Fruit fly (Drosophila melanogaster): ENCODE data around the gene CG34367.
A peak's percentile ranks its signal among the peaks of the same experiment; 100 is the strongest.

The CG34367 gene

dm6 chr2L:10351130-10351529, 2.6 kb downstream of the CG34367 start (continued):
- TF ChIP-seq CkIIα-i1 (GFP tag; IDR thresholded peaks at IDR 0.05) (no peak), NfI (GFP tag; optimal IDR thresholded peaks at IDR 0.05) (no peak), vnd (GFP tag; IDR thresholded peaks at IDR 0.05; ENCODE audit: partially characterized antibody) (no peak), repo (GFP tag; optimal IDR thresholded peaks at IDR 0.05) (no peak), CG11696 (GFP tag; IDR thresholded peaks at IDR 0.05) (no peak), CG12299 (tag; optimal IDR thresholded peaks at IDR 0.05) (no peak), CG34376 (GFP tag; optimal IDR thresholded peaks at IDR 0.05) (no peak), sna (GFP tag; IDR thresholded peaks at IDR 0.05; ENCODE audit: partially characterized antibody) (no peak), CG15269 (tag; optimal IDR thresholded peaks at IDR 0.05) (no peak), CG5953 (GFP tag; IDR thresholded peaks at IDR 0.05) (no peak), jigr1 (GFP tag; IDR thresholded peaks at IDR 0.05) (no peak), CG6683 (GFP tag; optimal IDR thresholded peaks at IDR 0.05) (no peak), CG6854 (GFP tag; optimal IDR thresholded peaks at IDR 0.05) (no peak), CG31441 (GFP tag; IDR thresholded peaks at IDR 0.05) (no peak), D19A (tag; optimal IDR thresholded peaks at IDR 0.05) (peak; percentile 99), ind (GFP tag; optimal IDR thresholded peaks at IDR 0.05) (no peak), CG7786 (GFP tag; optimal IDR thresholded peaks at IDR 0.05) (no peak), CG12391 (tag; optimal IDR thresholded peaks at IDR 0.05) (peak; percentile 23), BtbVII (GFP tag; optimal IDR thresholded peaks at IDR 0.05) (no peak), CG6175 (GFP tag; IDR thresholded peaks at IDR 0.05) (no peak), row (GFP tag; IDR thresholded peaks at IDR 0.05) (peak; percentile 55), CG17829 (tag; optimal IDR thresholded peaks at IDR 0.05) (peak; percentile 36), CG17361 (GFP tag; IDR thresholded peaks at IDR 0.05) (peak; percentile 44; the same call in 1 of the 3 replicates), cad (GFP tag; optimal IDR thresholded peaks at IDR 0.05) (no peak), dmrt11E (tag; optimal IDR thresholded peaks at IDR 0.05) (peak; percentile 65), CG2875 (GFP tag; optimal IDR thresholded peaks at IDR 0.05) (peak; percentile 18), nerfin-2 (GFP tag; IDR thresholded peaks at IDR 0.05; ENCODE audit: partially characterized antibody) (no peak), CG2678 (tag; optimal IDR thresholded peaks at IDR 0.05) (no peak), CG18619 (GFP tag; optimal IDR thresholded peaks at IDR 0.05) (no peak), scrt (GFP tag; optimal IDR thresholded peaks at IDR 0.05) (no peak), CG11504 (tag; optimal IDR thresholded peaks at IDR 0.05) (peak; percentile 71), CG8478 (optimal IDR thresholded peaks at IDR 0.05) (no peak), gcm (GFP tag; optimal IDR thresholded peaks at IDR 0.05) (peak; percentile 32), ftz-f1 (GFP tag; optimal IDR thresholded peaks at IDR 0.05) (no peak), nau (GFP tag; optimal IDR thresholded peaks at IDR 0.05) (no peak), CG2712 (tag; optimal IDR thresholded peaks at IDR 0.05) (peak; percentile 55), D (optimal IDR thresholded peaks at IDR 0.05) (no peak), D (GFP tag; optimal IDR thresholded peaks at IDR 0.05) (peak; percentile 20), CG10274 (GFP tag; optimal IDR thresholded peaks at IDR 0.05) (no peak), hbn (GFP tag; IDR thresholded peaks at IDR 0.05; ENCODE audit: partially characterized antibody) (no peak), CG9437 (GFP tag; optimal IDR thresholded peaks at IDR 0.05) (no peak), CG3407 (GFP tag; optimal IDR thresholded peaks at IDR 0.05) (no peak), CHES-1-like (GFP tag; optimal IDR thresholded peaks at IDR 0.05) (no peak), Doc3 (GFP tag; IDR thresholded peaks at IDR 0.05; ENCODE audit: partially characterized antibody) (no peak)

All from whole organism, embryonic.